Worm (Caenorhabditis elegans) whole organism, L2 larva: ENCODE results near the gene F08G12.1.

Experiments used
- C34F6.9 ChIP-seq: fragments of 150-350 bp; optimal IDR thresholded peaks from 2 replicates; lab custom pipeline; 2014; ENCODE audit warnings: missing biosample characterization, missing genetic modification characterization
- F13H6.1 ChIP-seq: sonication (generic microtip); optimal IDR thresholded peaks from 2 replicates; lab custom pipeline; 2016; ENCODE audit warnings: missing genetic modification characterization, missing compliant biosample characterization
- R02D3.7 ChIP-seq: fragments of 150-350 bp; optimal IDR thresholded peaks from 2 replicates; lab custom pipeline; 2014; ENCODE audit warnings: missing biosample characterization, missing genetic modification characterization
- Y55F3AM.14 ChIP-seq: fragments of 200-800 bp; sonication (Bioruptor generic); optimal IDR thresholded peaks from 2 replicates; lab custom pipeline; 2018; ENCODE audit warnings: mild to moderate bottlenecking, missing genetic modification characterization, missing compliant biosample characterization
- ZK546.5 ChIP-seq: sonication (generic microtip); optimal IDR thresholded peaks from 2 replicates; lab custom pipeline; 2017; ENCODE audit warnings: missing biosample characterization, missing genetic modification characterization
- alr-1 ChIP-seq: fragments of 150-350 bp; optimal IDR thresholded peaks from 2 replicates; lab custom pipeline; 2014; ENCODE audit warnings: missing biosample characterization, missing genetic modification characterization
- ama-1 ChIP-seq: fragments of 150-350 bp; optimal IDR thresholded peaks from 2 replicates; lab custom pipeline; 2018; ENCODE audit warnings: inconsistent platforms
- blmp-1 ChIP-seq: sonication (generic microtip); optimal IDR thresholded peaks from 2 replicates; lab custom pipeline; 2017; ENCODE audit warnings: missing genetic modification characterization, mild to moderate bottlenecking, missing compliant biosample characterization, antibody characterized with exemption, moderate library complexity; ENCODE audit not compliant: insufficient read depth
- ceh-16 ChIP-seq: fragments of 150-350 bp; optimal IDR thresholded peaks from 2 replicates; lab custom pipeline; 2014; ENCODE audit warnings: missing biosample characterization, missing genetic modification characterization
- ceh-82 ChIP-seq: fragments of 150-350 bp; optimal IDR thresholded peaks from 2 replicates; lab custom pipeline; 2014; ENCODE audit warnings: missing biosample characterization, missing genetic modification characterization
- crh-2 ChIP-seq: sonication (generic microtip); optimal IDR thresholded peaks from 2 replicates; lab custom pipeline; 2017; ENCODE audit warnings: missing biosample characterization, missing genetic modification characterization
- egl-27 ChIP-seq: sonication (generic microtip); optimal IDR thresholded peaks from 3 replicates; lab custom pipeline; 2017; ENCODE audit warnings: missing biosample characterization, missing genetic modification reagents, missing genetic modification characterization
- elt-3 ChIP-seq: sonication (generic microtip); optimal IDR thresholded peaks from 2 replicates; lab custom pipeline; 2017; ENCODE audit warnings: missing biosample characterization, missing genetic modification characterization
- fos-1 ChIP-seq: fragments of 150-350 bp; optimal IDR thresholded peaks from 2 replicates; lab custom pipeline; 2014; ENCODE audit warnings: missing biosample characterization, missing genetic modification characterization
- gmeb-1 ChIP-seq: fragments of 150-350 bp; optimal IDR thresholded peaks from 2 replicates; lab custom pipeline; 2014; ENCODE audit warnings: missing biosample characterization, missing genetic modification characterization
- lin-11 ChIP-seq: fragments of 150-350 bp; sonication (generic microtip); optimal IDR thresholded peaks from 2 replicates; lab custom pipeline; 2014; ENCODE audit warnings: missing biosample characterization, missing genetic modification characterization, inconsistent platforms, mixed read lengths
- lin-39 ChIP-seq: fragments of 150-350 bp; optimal IDR thresholded peaks from 2 replicates; lab custom pipeline; 2014; ENCODE audit warnings: missing biosample characterization, missing genetic modification reagents, missing genetic modification characterization
- mab-5 ChIP-seq: fragments of 150-350 bp; optimal IDR thresholded peaks from 2 replicates; lab custom pipeline; 2014; ENCODE audit warnings: missing biosample characterization, missing genetic modification characterization
- mbf-1 ChIP-seq: sonication (generic microtip); optimal IDR thresholded peaks from 2 replicates; lab custom pipeline; 2017; ENCODE audit warnings: missing biosample characterization, missing genetic modification characterization
- mdl-1 ChIP-seq, 2 experiments: fragments of 150-350 bp in 1 of 2; sonication (generic microtip) in 1 of 2; optimal IDR thresholded peaks; 2 replicates each; lab custom pipeline; 2017; ENCODE audit warnings: missing biosample characterization in 2 of 2, missing genetic modification characterization in 2 of 2
- nhr-11 ChIP-seq: fragments of 150-350 bp; optimal IDR thresholded peaks from 2 replicates; lab custom pipeline; 2014; ENCODE audit warnings: missing biosample characterization, missing genetic modification characterization
- nhr-129 ChIP-seq: fragments of 150-350 bp; optimal IDR thresholded peaks from 2 replicates; lab custom pipeline; 2014; ENCODE audit warnings: missing biosample characterization, missing genetic modification characterization
- nhr-21 ChIP-seq: fragments of 150-350 bp; optimal IDR thresholded peaks from 2 replicates; lab custom pipeline; 2014; ENCODE audit warnings: missing biosample characterization, missing genetic modification characterization
- nhr-237 ChIP-seq: fragments of 150-350 bp; optimal IDR thresholded peaks from 2 replicates; lab custom pipeline; 2014; ENCODE audit warnings: missing biosample characterization, missing genetic modification characterization
- nhr-25 ChIP-seq: fragments of 150-350 bp; sonication (generic microtip); optimal IDR thresholded peaks from 3 replicates; lab custom pipeline; 2014; ENCODE audit warnings: missing biosample characterization, missing genetic modification characterization
- nhr-6 ChIP-seq: fragments of 150-350 bp; optimal IDR thresholded peaks from 2 replicates; lab custom pipeline; 2014; ENCODE audit warnings: missing biosample characterization, missing genetic modification characterization
- nhr-77 ChIP-seq: fragments of 150-350 bp; optimal IDR thresholded peaks from 2 replicates; lab custom pipeline; 2014; ENCODE audit warnings: missing biosample characterization, missing genetic modification characterization
- peb-1 ChIP-seq: fragments of 150-350 bp; optimal IDR thresholded peaks from 2 replicates; lab custom pipeline; 2014; ENCODE audit warnings: missing biosample characterization, missing genetic modification characterization
- sem-4 ChIP-seq: fragments of 150-350 bp; optimal IDR thresholded peaks from 2 replicates; lab custom pipeline; 2014; ENCODE audit warnings: missing biosample characterization, missing genetic modification reagents, missing genetic modification characterization
- skn-1 ChIP-seq: sonication (generic microtip); optimal IDR thresholded peaks from 2 replicates; lab custom pipeline; 2017; ENCODE audit warnings: missing biosample characterization, missing genetic modification characterization
- sma-3 ChIP-seq: sonication (generic microtip); optimal IDR thresholded peaks from 2 replicates; lab custom pipeline; 2016; ENCODE audit warnings: missing genetic modification reagents, missing genetic modification characterization, missing compliant biosample characterization
- sma-9 ChIP-seq, 2 experiments: fragments of 150-350 bp in 1 of 2; sonication (generic microtip) in 1 of 2; optimal IDR thresholded peaks; 2 replicates each; lab custom pipeline; 2014 to 2016; ENCODE audit warnings: missing genetic modification characterization in 2 of 2, mild to moderate bottlenecking in 1 of 2, missing biosample characterization in 1 of 2, missing compliant biosample characterization in 1 of 2, missing genetic modification reagents in 1 of 2, moderate library complexity in 1 of 2
- snpc-4 ChIP-seq: fragments of 150-350 bp; optimal IDR thresholded peaks from 2 replicates; lab custom pipeline; 2014; ENCODE audit warnings: missing biosample characterization, missing genetic modification characterization
- unc-39 ChIP-seq: fragments of 150-350 bp; optimal IDR thresholded peaks from 2 replicates; lab custom pipeline; 2014; ENCODE audit warnings: missing biosample characterization, missing genetic modification characterization
- unc-55 ChIP-seq: fragments of 150-350 bp; sonication (generic microtip); optimal IDR thresholded peaks from 3 replicates; lab custom pipeline; 2014; ENCODE audit warnings: missing biosample characterization, missing genetic modification reagents, missing genetic modification characterization
- unc-62 ChIP-seq: fragments of 150-350 bp; optimal IDR thresholded peaks from 2 replicates; lab custom pipeline; 2014; ENCODE audit warnings: missing biosample characterization, missing genetic modification reagents, missing genetic modification characterization
- zag-1 ChIP-seq: fragments of 150-350 bp; optimal IDR thresholded peaks from 2 replicates; lab custom pipeline; 2014; ENCODE audit warnings: missing biosample characterization, missing genetic modification characterization
- ztf-1 ChIP-seq: fragments of 200-800 bp; sonication (Bioruptor generic); conservative IDR thresholded peaks from 2 replicates; pipeline ENCODE4 v1.3.6; 2022; ENCODE audit warnings: missing genetic modification characterization, missing compliant biosample characterization
- ztf-4 ChIP-seq: fragments of 150-350 bp; optimal IDR thresholded peaks from 2 replicates; lab custom pipeline; 2014; ENCODE audit warnings: missing biosample characterization, missing genetic modification characterization

F08G12.1 gene

ce11 chrX:11337783-11338182 lies 32.1 kb upstream of the F08G12.1 start, which contains the start of gene gcy-9:
gcy-9 (minus strand) TSS chrX:11337883.
- TF ChIP-seq blmp-1 (tag; lab: Kevin White, UChicago): no peak
- TF ChIP-seq Y55F3AM.14 (GFP tag; lab: Kevin White, UChicago): no peak
- TF ChIP-seq sem-4 (tag; lab: Kevin White, UChicago): no peak
- no peak for TF ChIP-seq sma-3
- no peak for TF ChIP-seq unc-55
- TF ChIP-seq mab-5 (tag; lab: Kevin White, UChicago): no peak
- no peak for TF ChIP-seq nhr-77
- no peak for TF ChIP-seq C34F6.9 (tag; lab: Kevin White, UChicago)
- no peak for TF ChIP-seq ztf-4 (tag; lab: Kevin White, UChicago)
- TF ChIP-seq sma-9 (GFP tag; optimal IDR thresholded peaks at IDR 0.05; lab: Kevin White, UChicago): no peak
- TF ChIP-seq sma-9 (tag; optimal IDR thresholded peaks at IDR 0.05; lab: Kevin White, UChicago): no peak
- TF ChIP-seq F13H6.1 (tag; lab: Kevin White, UChicago): no peak
- TF ChIP-seq skn-1 (tag; lab: Kevin White, UChicago): no peak
- TF ChIP-seq unc-62 (GFP tag; lab: Kevin White, UChicago): no peak
- TF ChIP-seq ZK546.5 (tag; lab: Kevin White, UChicago): no peak
- no peak for TF ChIP-seq mdl-1 (tag; optimal IDR thresholded peaks at IDR 0.05; lab: Kevin White, UChicago)
- no peak for TF ChIP-seq fos-1
- TF ChIP-seq R02D3.7 (tag; lab: Kevin White, UChicago): no peak

DNA sequence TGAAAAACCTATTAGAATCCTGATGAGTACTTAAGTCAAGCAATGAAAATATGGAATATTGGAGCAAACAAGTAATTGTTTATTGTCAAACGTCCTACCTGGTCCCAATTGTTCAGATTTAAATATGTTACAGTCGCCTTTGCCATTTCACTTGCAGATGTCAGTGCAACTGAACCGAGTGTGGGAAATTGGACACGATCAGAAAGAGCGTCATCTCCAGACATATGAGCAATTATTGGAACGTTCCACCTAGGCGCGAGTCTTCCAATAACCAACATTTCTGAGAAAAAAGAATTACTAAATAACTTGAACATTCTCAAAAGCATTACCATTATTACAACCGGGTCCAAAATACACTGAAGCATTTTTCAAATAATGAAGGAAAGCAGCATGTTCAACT lies 31.4 kb upstream of the F08G12.1 start:
- TF ChIP-seq ceh-82 (tag; lab: Kevin White, UChicago) (no peak), egl-27 (no peak), ZK546.5 (tag; lab: Kevin White, UChicago) (no peak), sma-3 (no peak), C34F6.9 (tag; lab: Kevin White, UChicago) (no peak), mbf-1 (tag; lab: Kevin White, UChicago) (no peak), snpc-4 (tag; lab: Kevin White, UChicago) (no peak), lin-11 (tag; lab: Kevin White, UChicago) (no peak), nhr-6 (tag; lab: Kevin White, UChicago) (no peak), lin-39 (no peak), Y55F3AM.14 (GFP tag; lab: Kevin White, UChicago) (no peak), crh-2 (tag; lab: Kevin White, UChicago) (no peak), nhr-21 (tag; lab: Kevin White, UChicago) (no peak), blmp-1 (tag; lab: Kevin White, UChicago) (no peak), nhr-11 (tag; lab: Kevin White, UChicago) (no peak), sem-4 (tag; lab: Kevin White, UChicago) (no peak), unc-39 (no peak), elt-3 (tag; lab: Kevin White, UChicago) (no peak), peb-1 (no peak)

- TF ChIP-seq alr-1 (tag; lab: Kevin White, UChicago) (no peak), zag-1 (tag; lab: Kevin White, UChicago) (no peak), skn-1 (tag; lab: Kevin White, UChicago) (no peak), nhr-237 (tag; lab: Kevin White, UChicago) (no peak), gmeb-1 (tag; lab: Kevin White, UChicago) (no peak), nhr-129 (no peak), ama-1 (lab: Kevin White, UChicago) (no peak), blmp-1 (tag; lab: Kevin White, UChicago) (no peak), unc-62 (GFP tag; lab: Kevin White, UChicago) (no peak), ceh-82 (tag; lab: Kevin White, UChicago) (no peak), ceh-16 (tag; lab: Kevin White, UChicago) (no peak), mbf-1 (tag; lab: Kevin White, UChicago) (no peak), lin-39 (no peak), ZK546.5 (tag; lab: Kevin White, UChicago) (no peak), nhr-77 (no peak), nhr-25 (tag; lab: Kevin White, UChicago) (no peak), nhr-6 (tag; lab: Kevin White, UChicago) (no peak), sma-9 (GFP tag; optimal IDR thresholded peaks at IDR 0.05; lab: Kevin White, UChicago) (no peak), sma-9 (tag; optimal IDR thresholded peaks at IDR 0.05; lab: Kevin White, UChicago) (no peak), ztf-1 (GFP tag; lab: Robert Waterston, UW) (no peak), nhr-21 (tag; lab: Kevin White, UChicago) (no peak)
Observed at ce11 chrX:11329424-11329823, 23.8 kb upstream of the F08G12.1 start, which contains the start of gene npr-9. npr-9 (plus strand) TSS chrX:11329724.
